Worm (Caenorhabditis elegans) whole organism, L4 larva: ENCODE data around the gene C44C10.9.
A peak's percentile ranks its signal among the peaks of the same experiment; 100 is the strongest.

Experiments
- F37D6.2 ChIP-seq: sonication (generic microtip); optimal IDR thresholded peaks from 2 replicates; lab custom pipeline; 2016; ENCODE audit warnings: mild to moderate bottlenecking, missing genetic modification characterization, missing compliant biosample characterization
- F44E2.7 ChIP-seq: fragments of 200-800 bp; sonication (Bioruptor generic); IDR thresholded peaks from 2 replicates; pipeline ENCODE4 v2.1.2; 2022; ENCODE audit warnings: missing genetic modification characterization, missing compliant biosample characterization
- R02D3.7 ChIP-seq: fragments of 150-350 bp; sonication (generic microtip); optimal IDR thresholded peaks from 3 replicates; lab custom pipeline; 2014; ENCODE audit warnings: missing biosample characterization, missing genetic modification characterization
- Y105C5A.15 ChIP-seq: fragments of 200-800 bp; sonication (Bioruptor generic); IDR thresholded peaks from 2 replicates; pipeline ENCODE4 v1.3.6; 2022; ENCODE audit warnings: missing genetic modification characterization, missing compliant biosample characterization
- Y48G9A.11 ChIP-seq: fragments of 200-800 bp; sonication (Bioruptor generic); IDR thresholded peaks from 2 replicates; pipeline ENCODE4 v1.3.6; 2022; ENCODE audit warnings: missing genetic modification reagents, missing genetic modification characterization, missing compliant biosample characterization
- ZK337.2 ChIP-seq: fragments of 200-800 bp; sonication (Bioruptor generic); IDR thresholded peaks from 2 replicates; pipeline ENCODE4 v1.3.6; 2022; ENCODE audit warnings: missing genetic modification reagents, missing genetic modification characterization, missing compliant biosample characterization
- aha-1 ChIP-seq: fragments of 150-350 bp; peaks from one replicate; lab custom pipeline; 2014; ENCODE audit warnings: missing biosample characterization, missing genetic modification characterization
- ceh-28 ChIP-seq: fragments of 150-350 bp; optimal IDR thresholded peaks from 2 replicates; lab custom pipeline; 2014; ENCODE audit warnings: missing biosample characterization, missing genetic modification reagents, missing genetic modification characterization
- ceh-32 ChIP-seq: sonication (generic microtip); optimal IDR thresholded peaks from 2 replicates; lab custom pipeline; 2016; ENCODE audit warnings: mild to moderate bottlenecking, missing genetic modification characterization, missing compliant biosample characterization; ENCODE audit not compliant: poor library complexity
- ceh-82 ChIP-seq: sonication (generic microtip); optimal IDR thresholded peaks from 2 replicates; lab custom pipeline; 2017; ENCODE audit warnings: missing biosample characterization, missing genetic modification characterization
- cey-2 ChIP-seq: sonication (generic microtip); optimal IDR thresholded peaks from 3 replicates; lab custom pipeline; 2017; ENCODE audit warnings: missing genetic modification characterization, mild to moderate bottlenecking, missing compliant biosample characterization, antibody characterized with exemption, borderline replicate concordance; ENCODE audit not compliant: insufficient read depth
- daf-12 ChIP-seq: fragments of 150-350 bp; optimal IDR thresholded peaks from 2 replicates; lab custom pipeline; 2014; ENCODE audit warnings: missing biosample characterization, missing genetic modification reagents, missing genetic modification characterization
- daf-8 ChIP-seq: fragments of 200-800 bp; sonication (Bioruptor generic); IDR thresholded peaks from 2 replicates; pipeline ENCODE4 v1.3.6; 2022; ENCODE audit warnings: missing genetic modification characterization, missing compliant biosample characterization
- dmd-8 ChIP-seq: fragments of 200-800 bp; sonication (Bioruptor generic); IDR thresholded peaks from 2 replicates; pipeline ENCODE4 v1.3.6; 2022; ENCODE audit warnings: missing genetic modification characterization, missing compliant biosample characterization
- dmd-9 ChIP-seq: fragments of 200-800 bp; sonication (Bioruptor generic); IDR thresholded peaks from 2 replicates; pipeline ENCODE4 v1.3.6; 2022; ENCODE audit warnings: missing genetic modification reagents, missing genetic modification characterization, missing compliant biosample characterization
- dpl-1 ChIP-seq: fragments of 150-350 bp; optimal IDR thresholded peaks from 2 replicates; lab custom pipeline; 2014; ENCODE audit warnings: missing biosample characterization, missing genetic modification reagents, missing genetic modification characterization
- duxl-1 ChIP-seq: sonication (generic microtip); optimal IDR thresholded peaks from 2 replicates; lab custom pipeline; 2016; ENCODE audit warnings: mild to moderate bottlenecking, missing genetic modification characterization, moderate library complexity, missing compliant biosample characterization; ENCODE audit not compliant: poor library complexity
- dve-1 ChIP-seq: sonication (generic microtip); optimal IDR thresholded peaks from 2 replicates; lab custom pipeline; 2017; ENCODE audit warnings: antibody characterized with exemption, mild to moderate bottlenecking, missing genetic modification characterization, missing compliant biosample characterization; ENCODE audit not compliant: insufficient read depth
- gei-8 ChIP-seq: fragments of 200-800 bp; sonication (Bioruptor generic); optimal IDR thresholded peaks from 2 replicates; lab custom pipeline; 2018; ENCODE audit warnings: mild to moderate bottlenecking, missing genetic modification characterization, missing compliant biosample characterization
- hlh-11 ChIP-seq: fragments of 200-800 bp; sonication (Bioruptor generic); optimal IDR thresholded peaks from 2 replicates; lab custom pipeline; 2018; ENCODE audit warnings: mild to moderate bottlenecking, missing genetic modification characterization, missing compliant biosample characterization
- hmg-1.1 ChIP-seq: fragments of 200-800 bp; sonication (Bioruptor generic); IDR thresholded peaks from 2 replicates; pipeline ENCODE4 v1.3.6; 2022; ENCODE audit warnings: missing genetic modification reagents, missing genetic modification characterization, missing compliant biosample characterization
- lin-13 ChIP-seq: fragments of 150-350 bp; optimal IDR thresholded peaks from 2 replicates; lab custom pipeline; 2014; ENCODE audit warnings: missing biosample characterization, missing genetic modification reagents, missing genetic modification characterization
- lin-38 ChIP-seq: fragments of 200-800 bp; sonication (Bioruptor generic); IDR thresholded peaks from 2 replicates; pipeline ENCODE4 v1.3.6; 2022; ENCODE audit warnings: missing genetic modification reagents, missing genetic modification characterization, missing compliant biosample characterization
- lir-3 ChIP-seq: sonication (generic microtip); optimal IDR thresholded peaks from 2 replicates; lab custom pipeline; 2016; ENCODE audit warnings: mild to moderate bottlenecking, missing genetic modification characterization, missing compliant biosample characterization
- lsy-2 ChIP-seq, 2 experiments: fragments of 150-350 bp in 1 of 2; sonication (generic microtip) in 1 of 2; optimal IDR thresholded peaks; 2 replicates each; lab custom pipeline; 2014 to 2017; ENCODE audit warnings: missing biosample characterization in 2 of 2, missing genetic modification characterization in 2 of 2
- mdt-29 ChIP-seq: fragments of 200-800 bp; sonication (Bioruptor generic); IDR thresholded peaks from 2 replicates; pipeline ENCODE4 v1.3.6; 2022; ENCODE audit warnings: missing genetic modification reagents, missing genetic modification characterization, missing compliant biosample characterization
- mep-1 ChIP-seq: fragments of 150-350 bp; sonication (generic microtip); optimal IDR thresholded peaks from 3 replicates; lab custom pipeline; 2014; ENCODE audit warnings: missing biosample characterization, missing genetic modification characterization
- mxl-3 ChIP-seq: fragments of 200-800 bp; sonication (Bioruptor generic); optimal IDR thresholded peaks from 2 replicates; lab custom pipeline; 2018; ENCODE audit warnings: mild to moderate bottlenecking, missing genetic modification characterization, missing compliant biosample characterization
- nhr-237 ChIP-seq: sonication (generic microtip); optimal IDR thresholded peaks from 2 replicates; lab custom pipeline; 2017; ENCODE audit warnings: missing biosample characterization, missing genetic modification characterization
- nhr-25 ChIP-seq: sonication (generic microtip); optimal IDR thresholded peaks from 2 replicates; lab custom pipeline; 2017; ENCODE audit warnings: missing genetic modification characterization, mild to moderate bottlenecking, missing compliant biosample characterization, antibody characterized with exemption, moderate library complexity, borderline replicate concordance; ENCODE audit not compliant: insufficient read depth
- nhr-28 ChIP-seq: fragments of 150-350 bp; optimal IDR thresholded peaks from 2 replicates; lab custom pipeline; 2014; ENCODE audit warnings: missing biosample characterization, missing genetic modification characterization
- nhr-41 ChIP-seq: fragments of 200-800 bp; sonication (Bioruptor generic); IDR thresholded peaks from 2 replicates; pipeline ENCODE4 v1.3.6; 2022; ENCODE audit warnings: missing genetic modification reagents, missing genetic modification characterization, missing compliant biosample characterization
- nhr-76 ChIP-seq: fragments of 150-350 bp; optimal IDR thresholded peaks from 2 replicates; lab custom pipeline; 2014; ENCODE audit warnings: missing biosample characterization, missing genetic modification characterization
- nhr-77 ChIP-seq: fragments of 150-350 bp; optimal IDR thresholded peaks from 2 replicates; lab custom pipeline; 2014; ENCODE audit warnings: missing biosample characterization, missing genetic modification characterization
- php-3 ChIP-seq: fragments of 200-800 bp; sonication (Bioruptor generic); IDR thresholded peaks from 2 replicates; pipeline ENCODE4 v1.3.6; 2022; ENCODE audit warnings: missing genetic modification reagents, missing genetic modification characterization, missing compliant biosample characterization
- pqm-1 ChIP-seq: sonication (generic microtip); optimal IDR thresholded peaks from 2 replicates; lab custom pipeline; 2017; ENCODE audit warnings: missing biosample characterization, missing genetic modification characterization
- saeg-2 ChIP-seq: fragments of 200-800 bp; sonication (Bioruptor generic); IDR thresholded peaks from 2 replicates; pipeline ENCODE4 v1.3.6; 2022; ENCODE audit warnings: missing genetic modification reagents, missing genetic modification characterization, missing compliant biosample characterization
- set-16 ChIP-seq: fragments of 200-800 bp; sonication (Bioruptor generic); IDR thresholded peaks from 2 replicates; pipeline ENCODE4 v1.3.6; 2022; ENCODE audit warnings: missing genetic modification reagents, missing genetic modification characterization, missing compliant biosample characterization
- tra-1 ChIP-seq: fragments of 200-800 bp; sonication (Bioruptor generic); IDR thresholded peaks from 2 replicates; pipeline ENCODE4 v1.3.6; 2022; ENCODE audit warnings: missing genetic modification reagents, missing genetic modification characterization, missing compliant biosample characterization
- unc-39 ChIP-seq: sonication (generic microtip); optimal IDR thresholded peaks from 2 replicates; lab custom pipeline; 2017; ENCODE audit warnings: missing biosample characterization, missing genetic modification characterization
- zag-1 ChIP-seq: fragments of 150-350 bp; optimal IDR thresholded peaks from 2 replicates; lab custom pipeline; 2014; ENCODE audit warnings: missing biosample characterization, missing genetic modification characterization
- zip-11 ChIP-seq: fragments of 200-800 bp; sonication (Bioruptor generic); IDR thresholded peaks from 2 replicates; pipeline ENCODE4 v1.3.6; 2022; ENCODE audit warnings: missing genetic modification characterization, missing compliant biosample characterization
- zip-2 ChIP-seq: fragments of 150-350 bp; optimal IDR thresholded peaks from 2 replicates; lab custom pipeline; 2014; ENCODE audit warnings: missing biosample characterization, missing genetic modification characterization

The C44C10.9 gene

DNA sequence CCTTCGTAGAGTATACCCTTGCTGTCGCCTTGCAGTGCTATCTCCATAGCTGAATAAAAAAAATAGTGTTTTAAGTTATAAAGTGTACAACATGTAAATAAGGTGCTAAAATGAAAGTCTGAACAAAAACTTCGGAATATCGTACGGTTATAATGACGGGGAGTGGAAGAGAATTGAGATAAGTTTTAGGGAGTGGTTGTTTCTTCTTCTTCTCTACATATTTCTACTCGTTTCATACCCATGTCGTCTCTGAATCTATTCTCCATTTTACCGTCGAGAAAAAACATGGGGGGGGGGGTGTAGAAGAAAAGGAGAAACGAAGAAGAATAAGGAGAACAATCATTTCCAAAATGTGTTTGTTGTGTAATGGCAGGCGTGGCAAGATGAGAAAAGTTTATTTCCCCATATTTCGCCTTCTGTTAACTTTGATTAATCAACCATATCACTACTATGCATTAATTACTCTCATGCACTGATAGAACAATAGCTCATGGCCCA, at the start of gene C44C10.9:
C44C10.9 (minus strand) TSS at position 51 of the 498 bp plus-strand sequence.
- no peak for TF ChIP-seq lin-13
- TF ChIP-seq nhr-237 (tag; lab: Kevin White, UChicago) = no peak
- no peak for TF ChIP-seq mdt-29 (GFP tag; lab: Robert Waterston, UW)
- no peak for TF ChIP-seq lin-38 (GFP tag; lab: Robert Waterston, UW)
- no peak for TF ChIP-seq ceh-28 (tag; lab: Kevin White, UChicago)
- peak; percentile 5 for TF ChIP-seq mxl-3 (GFP tag; lab: Kevin White, UChicago)
- TF ChIP-seq dmd-8 (GFP tag; lab: Robert Waterston, UW) = no peak
- peak; percentile 28 for TF ChIP-seq dve-1 (tag; lab: Kevin White, UChicago)
- TF ChIP-seq dpl-1 (GFP tag; lab: Kevin White, UChicago) = no peak
- TF ChIP-seq, all 104 proteins: peak for 2

DNA sequence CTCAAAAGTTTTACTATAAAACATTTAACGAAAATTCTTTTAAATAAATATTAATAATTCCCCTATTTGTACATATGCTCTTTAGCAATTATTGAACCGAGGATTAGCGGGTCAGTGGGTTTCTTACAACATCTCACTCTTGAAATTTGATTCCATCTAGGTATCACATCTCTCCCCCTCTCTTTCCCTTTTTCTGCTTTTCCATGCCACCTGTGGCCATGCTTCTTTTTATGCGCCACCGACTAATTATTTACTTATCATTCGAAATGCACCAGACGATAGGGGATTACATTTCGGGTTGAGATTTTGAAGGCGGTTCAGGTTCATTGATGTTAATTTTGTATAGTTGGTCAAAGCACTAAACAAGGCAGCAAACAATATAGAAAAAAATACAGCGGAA, 49.5 kb upstream of the C44C10.9 start:
- TF ChIP-seq aha-1 (tag; lab: Kevin White, UChicago) (peak; percentile 55), mdt-29 (GFP tag; lab: Robert Waterston, UW) (no peak), ceh-32 (tag; lab: Kevin White, UChicago) (no peak)
- TF ChIP-seq, all 104 proteins: peak for 1

- TF ChIP-seq set-16 (GFP tag; lab: Robert Waterston, UW) (peak; percentile 32; the same call in 1 of the 2 replicates), ceh-82 (tag; lab: Kevin White, UChicago) (no peak)
These were observed 42.5 kb upstream of the C44C10.9 start, which contains the start of gene lact-7 for ce11 chrX:11758809-11759208. lact-7 (plus strand) TSS chrX:11759109.

DNA sequence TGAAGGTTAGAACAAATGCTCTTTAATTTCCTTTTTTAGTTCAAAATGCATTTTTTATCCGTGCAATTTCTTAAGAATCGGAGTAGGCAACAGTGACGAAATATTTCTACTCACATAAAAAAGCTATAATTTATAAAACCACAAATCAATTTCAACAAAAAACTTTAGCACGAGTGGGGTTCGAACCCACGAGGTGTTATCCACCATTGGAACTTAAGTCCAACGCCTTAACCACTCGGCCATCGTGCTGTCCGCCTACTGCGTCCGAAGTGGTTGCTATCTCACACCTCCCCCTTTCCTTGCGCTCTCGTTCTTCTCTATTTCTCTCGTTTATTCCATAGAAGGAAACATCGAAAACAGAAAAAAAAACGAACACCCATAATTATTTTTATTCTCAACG, 41.4 kb upstream of the C44C10.9 start:
- TF ChIP-seq gei-8 (peak; percentile 88), lir-3 (tag; lab: Kevin White, UChicago) (peak; percentile 68), cey-2 (no peak), F37D6.2 (tag; lab: Kevin White, UChicago) (peak; percentile 51), zip-11 (GFP tag; lab: Robert Waterston, UW) (peak; percentile 79; the same call in 1 of the 2 replicates), lsy-2 (tag; optimal IDR thresholded peaks at IDR 0.05; lab: Kevin White, UChicago) (no peak), ZK337.2 (GFP tag; lab: Robert Waterston, UW) (peak; percentile 85), nhr-25 (tag; lab: Kevin White, UChicago) (no peak), nhr-28 (no peak), duxl-1 (peak; percentile 92), zip-2 (tag; lab: Kevin White, UChicago) (peak; percentile 71), nhr-76 (no peak), Y105C5A.15 (GFP tag; lab: Robert Waterston, UW) (peak; percentile 79; the same call in 1 of the 2 replicates), pqm-1 (tag; lab: Kevin White, UChicago) (no peak), tra-1 (GFP tag; lab: Robert Waterston, UW) (peak; percentile 92), ceh-32 (tag; lab: Kevin White, UChicago) (no peak), zag-1 (tag; lab: Kevin White, UChicago) (no peak), nhr-237 (tag; lab: Kevin White, UChicago) (no peak), Y48G9A.11 (GFP tag; lab: Robert Waterston, UW) (peak; percentile 66; the same call in 1 of the 2 replicates), hmg-1.1 (GFP tag; lab: Robert Waterston, UW) (peak; percentile 96), nhr-41 (GFP tag; lab: Robert Waterston, UW) (peak; percentile 73; the same call in 1 of the 2 replicates), saeg-2 (GFP tag; lab: Robert Waterston, UW) (peak; percentile 67; the same call in 1 of the 2 replicates), daf-12 (no peak), R02D3.7 (tag; lab: Kevin White, UChicago) (no peak), dmd-9 (GFP tag; lab: Robert Waterston, UW) (peak; percentile 83), unc-39 (tag; lab: Kevin White, UChicago) (no peak), mep-1 (tag; lab: Kevin White, UChicago) (no peak), mxl-3 (GFP tag; lab: Kevin White, UChicago) (peak; percentile 60), hlh-11 (tag; lab: Kevin White, UChicago) (no peak), F44E2.7 (GFP tag; lab: Robert Waterston, UW) (0 out of 2 replicates have a peak, but pooled peaks have one; percentile 60), daf-8 (GFP tag; lab: Robert Waterston, UW) (peak; percentile 79; the same call in 1 of the 2 replicates), lin-13 (no peak), php-3 (peak; percentile 81; the same call in 1 of the 2 replicates), nhr-77 (tag; lab: Kevin White, UChicago) (no peak), lin-38 (GFP tag; lab: Robert Waterston, UW) (no peak)
